Worm (Caenorhabditis elegans) whole organism, midembryonic: ENCODE data around the gene ucp-4.

Experiments used
- T22C8.4 ChIP-seq: fragments of 200-800 bp; sonication (Bioruptor generic); IDR thresholded peaks from 2 replicates; pipeline ENCODE4 v1.3.6; 2022; ENCODE audit warnings: missing genetic modification characterization, missing compliant biosample characterization
- cog-1 ChIP-seq: sonication (generic microtip); optimal IDR thresholded peaks from 2 replicates; lab custom pipeline; 2016; ENCODE audit warnings: missing genetic modification characterization, missing compliant biosample characterization
- flt-1 ChIP-seq: fragments of 200-800 bp; sonication (Bioruptor generic); IDR thresholded peaks from 2 replicates; pipeline ENCODE4 v1.3.6; 2022; ENCODE audit warnings: missing genetic modification characterization, missing compliant biosample characterization
- klf-2 ChIP-seq: fragments of 200-800 bp; sonication (Bioruptor generic); conservative IDR thresholded peaks from 2 replicates; pipeline ENCODE4 v1.3.6; 2022; ENCODE audit warnings: missing genetic modification reagents, missing genetic modification characterization, missing compliant biosample characterization
- ref-1 ChIP-seq: fragments of 200-800 bp; sonication (Bioruptor generic); conservative IDR thresholded peaks from 2 replicates; pipeline ENCODE4 v1.3.6; 2022; ENCODE audit warnings: missing genetic modification reagents, missing genetic modification characterization, missing compliant biosample characterization
- tab-1 ChIP-seq: fragments of 200-800 bp; sonication (Bioruptor generic); IDR thresholded peaks from 2 replicates; pipeline ENCODE4 v1.3.6; 2022; ENCODE audit warnings: missing genetic modification characterization, missing compliant biosample characterization
- ztf-23 ChIP-seq: fragments of 200-800 bp; sonication (Bioruptor generic); IDR thresholded peaks from 2 replicates; pipeline ENCODE4 v1.3.6; 2022; ENCODE audit warnings: missing genetic modification reagents, missing genetic modification characterization, missing compliant biosample characterization
- ztf-29 ChIP-seq: fragments of 200-800 bp; sonication (Bioruptor generic); IDR thresholded peaks from 2 replicates; pipeline ENCODE4 v1.3.6; 2022; ENCODE audit warnings: missing genetic modification reagents, missing genetic modification characterization, missing compliant biosample characterization

DNA sequence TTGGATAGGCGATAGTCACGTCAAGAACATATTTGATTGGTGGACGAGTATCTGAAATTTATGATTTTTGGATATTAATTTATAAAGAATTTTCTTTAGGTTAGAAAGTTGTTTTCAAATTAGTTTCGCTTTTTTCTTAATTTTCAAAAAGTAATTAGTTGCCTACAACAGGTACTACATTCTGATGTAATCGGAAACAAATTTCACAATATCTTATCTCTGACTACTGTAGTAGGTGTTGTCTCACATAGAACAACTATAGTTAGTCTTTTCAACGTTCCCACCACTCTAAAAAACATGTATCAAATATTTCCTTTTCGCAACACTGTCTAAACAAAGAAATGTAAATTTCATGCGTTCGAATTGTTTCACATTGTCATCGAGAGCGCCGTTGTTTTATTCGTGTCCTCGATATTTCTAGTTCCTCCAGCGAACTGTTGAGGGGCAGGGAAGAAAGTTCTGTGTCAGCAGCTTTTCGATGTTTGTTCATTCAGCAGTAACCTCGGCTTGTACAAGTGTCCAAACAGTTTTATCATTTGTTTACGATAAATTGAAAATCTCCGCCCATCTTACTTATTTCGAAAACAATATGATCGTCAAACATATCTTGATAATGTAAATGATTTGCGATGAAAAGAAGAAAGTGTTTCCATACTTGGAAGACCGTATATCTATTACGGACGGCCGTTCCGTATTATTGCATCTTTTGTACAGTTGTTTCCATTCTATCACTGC, 4.7 kb upstream of the ucp-4 start:
- no peak for TF ChIP-seq flt-1 (GFP tag; lab: Robert Waterston, UW)
- no peak for TF ChIP-seq tab-1
- TF ChIP-seq klf-2 (GFP tag; lab: Robert Waterston, UW), result no peak
- TF ChIP-seq ztf-29 (GFP tag; lab: Robert Waterston, UW), result no peak
- no peak for TF ChIP-seq cog-1 (tag; lab: Kevin White, UChicago)
- no peak for TF ChIP-seq T22C8.4 (GFP tag; lab: Robert Waterston, UW)
- TF ChIP-seq ref-1 (GFP tag; lab: Robert Waterston, UW), result no peak
- TF ChIP-seq ztf-23, result no peak
